Worm (Caenorhabditis elegans) whole organism, L4/young adult: ENCODE measurements around the gene C40A11.6.

ENCODE experiments used
- W03F9.2 ChIP-seq: fragments of 150-350 bp; optimal IDR thresholded peaks from 2 replicates; lab custom pipeline; 2014; ENCODE audit warnings: missing biosample characterization, missing genetic modification characterization
- dao-5 ChIP-seq: sonication (generic microtip); optimal IDR thresholded peaks from 2 replicates; lab custom pipeline; 2016; ENCODE audit warnings: missing genotype, missing genetic modification characterization, moderate library complexity, missing compliant biosample characterization
- him-1 ChIP-seq: sonication (generic microtip); optimal IDR thresholded peaks from 2 replicates; lab custom pipeline; 2016; ENCODE audit warnings: missing genotype, missing genetic modification reagents, missing genetic modification characterization, missing compliant biosample characterization

Gene C40A11.6

ce11 chrII:2152455-2152854, 7.0 kb upstream of the C40A11.6 start:
- no peak for TF ChIP-seq him-1 (tag; lab: Kevin White, UChicago)
- TF ChIP-seq W03F9.2 (tag; lab: Kevin White, UChicago) = no peak

- TF ChIP-seq dao-5 (no peak), him-1 (tag; lab: Kevin White, UChicago) (no peak), W03F9.2 (tag; lab: Kevin White, UChicago) (no peak)
These were observed 5.1 kb upstream of the C40A11.6 start, which contains the start of the genes C40A11.7 and C40A11.8 for ce11 chrII:2150485-2150985. Gene C40A11.7, minus strand, starts transcription at chrII:2150585. Gene C40A11.8, minus strand, starts transcription at chrII:2150935.

- TF ChIP-seq dao-5 (no peak), W03F9.2 (tag; lab: Kevin White, UChicago) (no peak), him-1 (tag; lab: Kevin White, UChicago) (no peak)
These were observed 1.5 kb upstream of the C40A11.6 start, which contains the start of gene C40A11.2 for ce11 chrII:2146900-2147375. Gene C40A11.2, plus strand, starts transcription at chrII:2146950.

ce11 chrII:2140817-2141216, 4.6 kb downstream of the C40A11.6 start, which contains the start of gene C40A11.3:
Gene C40A11.3, plus strand, starts transcription at chrII:2141117.
- TF ChIP-seq W03F9.2 (tag; lab: Kevin White, UChicago) (no peak), dao-5 (no peak), him-1 (tag; lab: Kevin White, UChicago) (no peak)

- TF ChIP-seq dao-5 (no peak), W03F9.2 (tag; lab: Kevin White, UChicago) (no peak), him-1 (tag; lab: Kevin White, UChicago) (no peak)
These were observed 6.6 kb downstream of the C40A11.6 start for ce11 chrII:2138901-2139300.

- TF ChIP-seq him-1 (tag; lab: Kevin White, UChicago) = no peak
- TF ChIP-seq W03F9.2 (tag; lab: Kevin White, UChicago) = no peak
- no peak for TF ChIP-seq dao-5
These were observed 8.2 kb downstream of the C40A11.6 start, which contains the start of gene C40A11.4 for ce11 chrII:2137235-2137634. Gene C40A11.4, plus strand, starts transcription at chrII:2137422.

DNA sequence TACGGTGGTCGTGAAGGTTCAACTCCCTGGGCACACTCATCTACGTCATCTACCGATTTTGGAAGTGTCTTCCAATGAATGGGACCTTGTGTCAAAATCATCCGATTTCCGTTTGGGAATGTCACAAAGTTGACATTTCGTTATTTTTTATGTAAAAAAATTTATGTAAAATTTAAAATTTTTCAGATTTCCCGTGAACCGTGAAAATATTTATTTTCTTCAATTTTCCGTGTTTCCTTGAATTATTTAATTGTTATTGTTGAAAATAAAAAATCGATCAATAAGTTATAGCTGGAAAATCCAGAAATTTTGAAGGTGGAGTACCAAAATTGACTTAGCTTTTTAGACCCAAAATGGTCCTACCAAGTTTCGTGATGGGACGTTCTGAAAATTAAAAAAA, 9.9 kb downstream of the C40A11.6 start, which contains the start of gene hpo-7:
hpo-7 (minus strand) TSS at position 101 of the 400 bp plus-strand sequence.
- no peak for TF ChIP-seq him-1 (tag; lab: Kevin White, UChicago)
- TF ChIP-seq dao-5 = no peak
- TF ChIP-seq W03F9.2 (tag; lab: Kevin White, UChicago) = no peak

- TF ChIP-seq him-1 (tag; lab: Kevin White, UChicago) (no peak), dao-5 (no peak)
These were observed 14.7 kb downstream of the C40A11.6 start, which contains the start of gene sdz-28 for ce11 chrII:2130770-2131169. Gene sdz-28, plus strand, starts transcription at chrII:2131070.

ce11 chrII:2122762-2123161, 22.7 kb downstream of the C40A11.6 start:
- TF ChIP-seq dao-5 (no peak), W03F9.2 (tag; lab: Kevin White, UChicago) (no peak), him-1 (tag; lab: Kevin White, UChicago) (no peak)

DNA sequence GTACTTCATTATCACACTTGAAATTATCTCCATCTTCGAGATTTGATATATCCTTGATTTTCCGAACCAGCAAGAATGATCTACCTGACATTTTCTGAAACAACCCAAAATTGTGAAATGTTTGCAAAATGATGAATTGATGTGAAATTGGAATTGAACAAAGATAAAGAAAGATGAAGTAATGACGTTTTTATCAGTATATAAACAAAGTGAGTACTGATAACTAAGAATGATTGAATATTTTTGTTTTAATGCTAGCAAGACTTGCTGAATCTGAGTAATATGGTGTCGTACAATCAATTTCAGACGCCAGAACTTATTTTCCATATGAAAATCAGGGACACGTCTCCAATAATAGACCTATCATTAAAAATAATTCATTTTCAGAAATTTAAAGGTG, 23.4 kb downstream of the C40A11.6 start, which contains the start of gene math-37:
math-37 (minus strand) TSS at position 101 of the 400 bp plus-strand sequence.
- no peak for TF ChIP-seq dao-5
- no peak for TF ChIP-seq him-1 (tag; lab: Kevin White, UChicago)
- TF ChIP-seq W03F9.2 (tag; lab: Kevin White, UChicago) = no peak

DNA sequence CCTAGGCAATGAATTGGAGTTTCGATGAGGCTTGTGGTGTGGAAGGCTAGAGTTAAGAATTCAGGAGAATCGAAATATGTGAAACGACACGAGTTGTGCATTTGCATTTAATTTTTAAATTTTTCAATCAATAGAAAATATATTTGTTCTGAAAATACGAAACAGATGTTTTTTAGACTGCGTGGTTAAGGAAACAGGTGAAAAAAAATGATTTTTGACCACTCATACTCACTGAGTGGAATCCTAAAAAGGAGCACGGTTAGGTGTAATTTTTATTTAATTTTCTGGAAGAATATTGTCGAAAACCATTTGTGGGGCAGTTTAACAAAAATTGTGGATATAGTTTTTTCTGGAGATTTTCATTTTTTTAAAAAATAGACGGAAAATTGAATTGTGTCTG, 28.7 kb downstream of the C40A11.6 start, which contains the start of gene srh-195:
srh-195 (minus strand) TSS at position 101 of the 400 bp plus-strand sequence.
- TF ChIP-seq dao-5 (no peak), him-1 (tag; lab: Kevin White, UChicago) (no peak), W03F9.2 (tag; lab: Kevin White, UChicago) (no peak)

DNA sequence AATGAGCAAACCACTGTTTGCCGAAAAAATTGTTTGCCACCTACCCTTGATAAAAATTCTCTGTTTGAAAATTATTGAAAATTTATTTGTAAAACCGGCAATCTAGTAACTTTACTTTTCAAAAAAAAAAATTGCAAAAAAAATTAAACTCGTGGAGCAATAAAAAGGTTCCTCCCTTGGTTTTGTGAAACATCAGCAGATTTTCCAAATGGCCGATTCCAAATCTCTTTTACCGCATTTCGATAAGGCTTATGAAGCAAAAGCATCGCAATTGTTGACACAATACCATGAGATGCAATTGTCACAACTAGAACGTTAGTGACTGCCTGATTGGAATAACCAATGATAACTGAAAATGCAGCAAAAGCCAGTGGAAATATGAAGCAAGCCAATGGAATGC, 31.0 kb downstream of the C40A11.6 start:
- TF ChIP-seq W03F9.2 (tag; lab: Kevin White, UChicago) = no peak
- TF ChIP-seq him-1 (tag; lab: Kevin White, UChicago) = no peak

DNA sequence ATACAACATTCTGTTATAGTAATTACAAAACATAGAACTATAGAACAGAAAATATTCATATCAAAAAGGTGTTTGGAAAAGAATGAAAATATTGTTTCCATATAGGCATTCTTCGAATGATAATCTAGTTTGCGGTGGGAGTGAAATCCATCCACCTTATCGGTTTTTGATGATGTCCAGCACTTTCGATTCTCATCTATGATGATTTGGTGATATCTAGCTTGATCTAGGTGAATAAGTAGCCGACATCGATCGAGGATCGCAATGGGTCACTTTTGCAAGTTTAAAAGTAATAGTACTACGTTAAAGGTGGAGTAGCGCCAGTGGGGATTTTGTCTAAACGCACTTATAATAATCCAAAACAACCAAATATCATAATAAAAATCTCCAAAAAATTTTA, 32.5 kb downstream of the C40A11.6 start, which contains the start of gene R52.6:
R52.6 (minus strand) TSS at position 101 of the 400 bp plus-strand sequence.
- no peak for TF ChIP-seq dao-5
- no peak for TF ChIP-seq him-1 (tag; lab: Kevin White, UChicago)
- TF ChIP-seq W03F9.2 (tag; lab: Kevin White, UChicago) = no peak

ce11 chrII:2109943-2110342, 35.5 kb downstream of the C40A11.6 start, which contains the start of gene R52.5:
Gene R52.5, minus strand, starts transcription at chrII:2110043.
- TF ChIP-seq dao-5 (no peak), W03F9.2 (tag; lab: Kevin White, UChicago) (no peak), him-1 (tag; lab: Kevin White, UChicago) (no peak)
